Fruit fly (Drosophila melanogaster): ENCODE results near the gene CG33080.

CG33080 gene

DNA sequence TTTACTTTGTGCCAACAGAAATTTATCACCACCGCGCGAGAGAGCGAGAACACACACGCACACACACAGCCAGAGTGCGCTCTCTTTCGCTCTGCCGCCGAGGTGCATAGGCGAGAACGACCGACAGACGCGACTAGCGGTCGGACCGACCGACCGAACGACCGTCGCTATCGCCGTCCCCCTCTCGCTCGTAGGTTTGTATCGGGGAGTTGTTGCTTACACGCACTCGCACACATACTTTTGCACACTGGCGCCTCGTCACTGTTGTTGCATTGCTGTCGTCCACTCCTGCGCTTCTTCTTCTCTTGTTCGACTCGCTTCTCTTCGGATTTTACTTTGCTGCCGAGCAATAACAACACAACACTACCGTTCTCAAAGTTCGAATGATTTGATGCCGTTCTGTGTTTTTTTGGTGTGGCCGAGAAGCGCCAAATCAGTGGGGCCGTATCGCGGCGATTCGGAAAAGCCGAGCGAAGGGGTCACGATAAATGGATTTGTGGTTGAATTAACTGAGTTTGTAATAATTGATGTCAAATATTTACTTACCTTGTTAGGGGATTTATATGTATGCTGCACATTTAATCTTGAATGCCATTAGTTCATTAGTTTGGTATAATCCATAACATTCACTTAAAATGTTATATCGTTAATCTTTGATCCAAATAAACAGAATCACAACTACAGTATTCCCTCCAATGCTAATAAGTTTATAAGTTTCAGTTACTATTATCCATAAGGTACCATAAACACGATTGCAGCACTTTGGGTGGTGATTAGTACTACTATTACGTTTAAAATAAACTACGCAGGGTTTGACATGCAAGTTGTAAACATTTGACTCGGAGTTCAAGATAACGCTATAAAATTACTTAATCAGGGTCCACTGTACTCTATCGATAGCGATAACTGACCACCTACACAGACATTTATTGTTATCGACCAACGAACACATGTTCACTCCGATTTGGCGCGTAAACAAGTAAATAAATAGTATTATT lies 29.6 kb upstream of the CG33080 start, which contains the start of the genes IntS6 and Rtel1:
Gene IntS6 (minus strand): TSS at position 391 of the 998 bp plus-strand sequence.
Gene Rtel1 (plus strand): TSS at position 884 of the 998 bp plus-strand sequence.
- TF ChIP-seq gcm2 (GFP tag; optimal IDR thresholded peaks at IDR 0.05) (no peak), CG17802 (tag; optimal IDR thresholded peaks at IDR 0.05) (peak; percentile 57), CG11398 (GFP tag; optimal IDR thresholded peaks at IDR 0.05) (peak; percentile 86), gsb (GFP tag; IDR thresholded peaks at IDR 0.05) (peak; percentile 75), CG12659 (GFP tag; optimal IDR thresholded peaks at IDR 0.05) (peak; percentile 91), her (GFP tag; optimal IDR thresholded peaks at IDR 0.05) (peak; percentile 90), CG6791 (GFP tag; IDR thresholded peaks at IDR 0.05; ENCODE audit: partially characterized antibody) (peak; percentile 31; the same call in 1 of the 3 replicates), CG5953 (GFP tag; IDR thresholded peaks at IDR 0.05) (no peak), Ptx1 (GFP tag; IDR thresholded peaks at IDR 0.05) (peak; percentile 94), CG11085 (GFP tag; IDR thresholded peaks at IDR 0.05) (peak; percentile 74), CG4360 (GFP tag; IDR thresholded peaks at IDR 0.05) (peak; percentile 74), Med (GFP tag) (peak; percentile 98), ase (GFP tag; IDR thresholded peaks at IDR 0.05) (peak; percentile 83), CG4282 (GFP tag; optimal IDR thresholded peaks at IDR 0.05) (peak; percentile 69), CG6175 (GFP tag; IDR thresholded peaks at IDR 0.05) (peak; percentile 65; the same call in 2 of the 3 replicates), CG17359 (tag; optimal IDR thresholded peaks at IDR 0.05) (peak; percentile 86), CG11093 (GFP tag; IDR thresholded peaks at IDR 0.05) (peak; percentile 89), CG7372 (GFP tag; IDR thresholded peaks at IDR 0.05) (peak; percentile 84), CG7556 (GFP tag; optimal IDR thresholded peaks at IDR 0.05) (peak; percentile 86), Xbp1 (GFP tag; optimal IDR thresholded peaks at IDR 0.05) (peak; percentile 91), Atf6 (GFP tag; IDR thresholded peaks at IDR 0.05) (peak; percentile 89), CG15479 (GFP tag; optimal IDR thresholded peaks at IDR 0.05) (peak; percentile 75), Hr51 (GFP tag; optimal IDR thresholded peaks at IDR 0.05) (peak; percentile 89 to 92), abd-A (tag; optimal IDR thresholded peaks at IDR 0.05) (peak; percentile 46), Fer2 (tag; optimal IDR thresholded peaks at IDR 0.05) (peak; percentile 88), otp (GFP tag; IDR thresholded peaks at IDR 0.05) (peak; percentile 69; the same call in 2 of the 3 replicates), CG13296 (GFP tag; optimal IDR thresholded peaks at IDR 0.05) (peak; percentile 86), sisA (GFP tag; IDR thresholded peaks at IDR 0.05) (peak; percentile 93), CG3995 (GFP tag; optimal IDR thresholded peaks at IDR 0.05) (peak; percentile 94), CG7357 (GFP tag; IDR thresholded peaks at IDR 0.05) (peak; percentile 80), CG17186 (GFP tag; optimal IDR thresholded peaks at IDR 0.05) (peak; percentile 76), Ets65A (GFP tag) (peak; percentile 97), zf30C (GFP tag; optimal IDR thresholded peaks at IDR 0.05) (no peak), NK7.1 (GFP tag; optimal IDR thresholded peaks at IDR 0.05) (peak; percentile 75), gfzf (GFP tag; optimal IDR thresholded peaks at IDR 0.05) (peak; percentile 92), slou (GFP tag; optimal IDR thresholded peaks at IDR 0.05) (peak; percentile 79), CG8944 (GFP tag; optimal IDR thresholded peaks at IDR 0.05) (peak; percentile 92), luna (GFP tag; optimal IDR thresholded peaks at IDR 0.05) (peak; percentile 71), Usf (GFP tag; optimal IDR thresholded peaks at IDR 0.05) (peak; percentile 83), Opbp (GFP tag; IDR thresholded peaks at IDR 0.05; ENCODE audit: partially characterized antibody) (0 out of 3 replicates have a peak, but pooled peaks have one; percentile 32), CG3847 (GFP tag; IDR thresholded peaks at IDR 0.05) (peak; percentile 89), CG33557 (GFP tag; optimal IDR thresholded peaks at IDR 0.05) (peak; percentile 87), CG8089 (GFP tag; optimal IDR thresholded peaks at IDR 0.05) (peak; percentile 86), seq (GFP tag; IDR thresholded peaks at IDR 0.05) (peak; percentile 92), sim (GFP tag; IDR thresholded peaks at IDR 0.05) (peak; percentile 49; the same call in 1 of the 2 replicates), CG12219 (GFP tag; optimal IDR thresholded peaks at IDR 0.05) (peak; percentile 89), hth (optimal IDR thresholded peaks at IDR 0.05) (no peak), toy (GFP tag; IDR thresholded peaks at IDR 0.05) (peak; percentile 58; the same call in 1 of the 2 replicates), CG18619 (GFP tag; optimal IDR thresholded peaks at IDR 0.05) (peak; percentile 89)

Data from whole organism, embryonic.